Fruit fly (Drosophila melanogaster) whole organism, embryonic: ENCODE measurements around the gene bab1.

Source experiments
- Asciz ChIP-seq: fragments of 200-800 bp; sonication (Bioruptor generic); optimal IDR thresholded peaks from 2 replicates; lab custom pipeline; 2017; ENCODE audit warnings: missing biosample characterization, mild to moderate bottlenecking, missing genetic modification characterization, missing genetic modification reagents
- Awh ChIP-seq: fragments of 200-800 bp; sonication (Bioruptor generic); IDR thresholded peaks from 2 replicates; pipeline ENCODE4, ENCODE4 v1.3.6; 2022; ENCODE audit warnings: missing biosample characterization, missing genetic modification characterization
- Blimp-1 ChIP-seq: fragments of 200-800 bp; sonication (Bioruptor generic); optimal IDR thresholded peaks from 3 replicates; lab custom pipeline; 2018; ENCODE audit warnings: missing biosample characterization, missing genetic modification characterization, mild to moderate bottlenecking, moderate library complexity, missing genetic modification reagents
- CG11504 ChIP-seq: fragments of 200-800 bp; sonication (Bioruptor generic); optimal IDR thresholded peaks from 3 replicates; lab custom pipeline; 2019; ENCODE audit warnings: missing biosample characterization, mild to moderate bottlenecking, missing genetic modification characterization, moderate library complexity
- CG11695 ChIP-seq: fragments of 200-800 bp; sonication (Bioruptor generic); IDR thresholded peaks from 3 replicates; pipeline ENCODE4 v1.3.6; 2022; ENCODE audit warnings: missing biosample characterization, missing genetic modification characterization
- CG17829 ChIP-seq: fragments of 200-800 bp; optimal IDR thresholded peaks from 2 replicates; lab custom pipeline; 2019; ENCODE audit warnings: missing biosample characterization, mild to moderate bottlenecking, missing genetic modification characterization, moderate library complexity
- CG18599 ChIP-seq: fragments of 200-800 bp; sonication (Bioruptor generic); optimal IDR thresholded peaks from 3 replicates; lab custom pipeline; 2017; ENCODE audit warnings: missing biosample characterization, missing genetic modification characterization, mild to moderate bottlenecking, moderate library complexity, missing genetic modification reagents
- CG2712 ChIP-seq: fragments of 200-800 bp; optimal IDR thresholded peaks from 3 replicates; lab custom pipeline; 2019; ENCODE audit warnings: missing biosample characterization, mild to moderate bottlenecking, missing genetic modification characterization, moderate library complexity
- CG31388 ChIP-seq: fragments of 200-800 bp; sonication (Bioruptor generic); optimal IDR thresholded peaks from 2 replicates; lab custom pipeline; 2016; ENCODE audit warnings: missing biosample characterization, missing genetic modification characterization
- CG31441 ChIP-seq: fragments of 200-800 bp; sonication (Bioruptor generic); IDR thresholded peaks from 2 replicates; pipeline ENCODE4 v1.3.6; 2022; ENCODE audit warnings: missing biosample characterization, missing genetic modification characterization
- CG5180 ChIP-seq: fragments of 200-800 bp; sonication (Bioruptor generic); optimal IDR thresholded peaks from 3 replicates; lab custom pipeline; 2017; ENCODE audit warnings: missing biosample characterization, missing genetic modification characterization, mild to moderate bottlenecking, moderate library complexity, missing genetic modification reagents
- CG7357 ChIP-seq: fragments of 200-800 bp; sonication (Bioruptor generic); IDR thresholded peaks from 3 replicates; pipeline ENCODE4 v1.3.6; 2022; ENCODE audit warnings: missing biosample characterization, missing genetic modification characterization
- CG7839 ChIP-seq: fragments of 200-800 bp; sonication (Bioruptor generic); optimal IDR thresholded peaks from 3 replicates; lab custom pipeline; 2018; ENCODE audit warnings: missing biosample characterization, mild to moderate bottlenecking, missing genetic modification characterization, moderate library complexity
- CG7928 ChIP-seq: fragments of 200-800 bp; sonication (Bioruptor generic); optimal IDR thresholded peaks from 2 replicates; lab custom pipeline; 2017; ENCODE audit warnings: missing biosample characterization, mild to moderate bottlenecking, missing genetic modification characterization
- CG8359 ChIP-seq: fragments of 200-800 bp; sonication (Bioruptor generic); optimal IDR thresholded peaks from 2 replicates; lab custom pipeline; 2017; ENCODE audit warnings: missing biosample characterization, mild to moderate bottlenecking, missing genetic modification characterization, borderline replicate concordance
- D19A ChIP-seq: fragments of 200-800 bp; optimal IDR thresholded peaks from 3 replicates; lab custom pipeline; 2019; ENCODE audit warnings: missing biosample characterization, mild to moderate bottlenecking, missing genetic modification characterization, moderate library complexity
- Deaf1 ChIP-seq: fragments of 200-800 bp; optimal IDR thresholded peaks from 3 replicates; lab custom pipeline; 2019; ENCODE audit warnings: missing biosample characterization, mild to moderate bottlenecking, missing genetic modification characterization, moderate library complexity
- Drgx ChIP-seq: fragments of 200-800 bp; sonication (Bioruptor generic); IDR thresholded peaks from 2 replicates; pipeline ENCODE4 v1.3.6; 2022; ENCODE audit warnings: missing biosample characterization, missing genetic modification characterization
- Gug ChIP-seq: fragments of 200-800 bp; sonication (Bioruptor generic); IDR thresholded peaks from 4 replicates; pipeline ENCODE4 v1.3.6; 2022; ENCODE audit warnings: missing biosample characterization, missing genetic modification characterization
- HLH3B ChIP-seq: fragments of 200-800 bp; sonication (Bioruptor generic); IDR thresholded peaks from 2 replicates; pipeline ENCODE4 v1.3.6; 2022; ENCODE audit warnings: missing biosample characterization, missing genetic modification characterization
- Ptx1 ChIP-seq: fragments of 200-800 bp; sonication (Bioruptor generic); IDR thresholded peaks from 2 replicates; pipeline ENCODE4 v1.3.6; 2022; ENCODE audit warnings: missing biosample characterization, missing genetic modification characterization
- Scr ChIP-seq: fragments of 200-800 bp; sonication (Bioruptor generic); IDR thresholded peaks from 2 replicates; pipeline ENCODE4 v1.3.6; 2022; ENCODE audit warnings: missing biosample characterization, missing genetic modification characterization; ENCODE audit not compliant: partially characterized antibody
- Six4 ChIP-seq: fragments of 200-800 bp; sonication (Bioruptor generic); optimal IDR thresholded peaks from 2 replicates; lab custom pipeline; 2016; ENCODE audit warnings: missing biosample characterization, missing genetic modification characterization
- Sox102F ChIP-seq: fragments of 200-800 bp; sonication (Bioruptor generic); optimal IDR thresholded peaks from 2 replicates; lab custom pipeline; 2018; ENCODE audit warnings: missing biosample characterization, mild to moderate bottlenecking, missing genetic modification characterization, moderate library complexity
- Spps ChIP-seq: fragments of 200-800 bp; sonication (Bioruptor generic); optimal IDR thresholded peaks from 2 replicates; lab custom pipeline; 2018; ENCODE audit warnings: missing biosample characterization, mild to moderate bottlenecking, missing genetic modification characterization
- Sry-β ChIP-seq: fragments of 200-800 bp; sonication (Bioruptor generic); optimal IDR thresholded peaks from 2 replicates; lab custom pipeline; 2018; ENCODE audit warnings: missing biosample characterization, mild to moderate bottlenecking, missing genetic modification characterization, moderate library complexity
- Xrp1 ChIP-seq: fragments of 200-800 bp; sonication (Bioruptor generic); IDR thresholded peaks from 2 replicates; pipeline ENCODE4 v1.3.6; 2022; ENCODE audit warnings: missing biosample characterization, missing genetic modification characterization
- YL-1 ChIP-seq: fragments of 200-800 bp; sonication (Bioruptor generic); optimal IDR thresholded peaks from 3 replicates; lab custom pipeline; 2017; ENCODE audit warnings: missing biosample characterization, mild to moderate bottlenecking, missing genetic modification characterization
- bsh ChIP-seq, 2 experiments: fragments of 200-800 bp; sonication (Bioruptor generic); optimal IDR thresholded peaks; 2 replicates each; lab custom pipeline; 2017 to 2018; ENCODE audit warnings: mild to moderate bottlenecking in 2 of 2, missing biosample characterization in 2 of 2, missing genetic modification characterization in 2 of 2, moderate library complexity in 1 of 2
- ci ChIP-seq: fragments of 200-800 bp; sonication (Bioruptor generic); IDR thresholded peaks from 3 replicates; pipeline ENCODE4 v1.3.6; 2022; ENCODE audit warnings: missing biosample characterization, missing genetic modification characterization
- dmrt99B ChIP-seq: fragments of 200-800 bp; sonication (Bioruptor generic); optimal IDR thresholded peaks from 2 replicates; lab custom pipeline; 2018; ENCODE audit warnings: missing biosample characterization, mild to moderate bottlenecking, missing genetic modification characterization, moderate library complexity
- en ChIP-seq: fragments of 200-800 bp; sonication (Bioruptor generic); optimal IDR thresholded peaks from 2 replicates; lab custom pipeline; 2016; ENCODE audit warnings: missing biosample characterization, missing genetic modification characterization
- fu2 ChIP-seq: fragments of 200-800 bp; sonication (Bioruptor generic); optimal IDR thresholded peaks from 2 replicates; lab custom pipeline; 2016; ENCODE audit warnings: missing biosample characterization, missing genetic modification characterization
- hb ChIP-seq: fragments of 200-800 bp; sonication (Bioruptor generic); IDR thresholded peaks from 3 replicates; pipeline ENCODE4 v1.3.6; 2022; ENCODE audit warnings: missing biosample characterization, missing genetic modification characterization; ENCODE audit not compliant: partially characterized antibody
- kah ChIP-seq: fragments of 200-800 bp; sonication (Bioruptor generic); optimal IDR thresholded peaks from 2 replicates; lab custom pipeline; 2018; ENCODE audit warnings: missing biosample characterization, mild to moderate bottlenecking, missing genetic modification characterization
- kay ChIP-seq: fragments of 200-800 bp; sonication (Bioruptor generic); optimal IDR thresholded peaks from 2 replicates; lab custom pipeline; 2016; ENCODE audit warnings: missing biosample characterization, missing genetic modification characterization
- knrl ChIP-seq: fragments of 200-800 bp; sonication (Bioruptor generic); IDR thresholded peaks from 3 replicates; pipeline ENCODE4 v1.3.6; 2022; ENCODE audit warnings: missing biosample characterization, missing genetic modification characterization; ENCODE audit not compliant: partially characterized antibody
- lab ChIP-seq: fragments of 200-800 bp; sonication (Bioruptor generic); optimal IDR thresholded peaks from 3 replicates; lab custom pipeline; 2017; ENCODE audit warnings: missing biosample characterization, missing genetic modification characterization, mild to moderate bottlenecking, moderate library complexity, missing genetic modification reagents
- mam ChIP-seq: fragments of 200-800 bp; sonication (Bioruptor generic); optimal IDR thresholded peaks from 3 replicates; lab custom pipeline; 2016; ENCODE audit warnings: missing biosample characterization, missing genetic modification characterization
- ssp ChIP-seq: fragments of 200-800 bp; sonication (Bioruptor generic); IDR thresholded peaks from 2 replicates; pipeline ENCODE4 v1.3.6; 2022; ENCODE audit warnings: missing biosample characterization, missing genetic modification characterization
- tap ChIP-seq: fragments of 200-800 bp; optimal IDR thresholded peaks from 3 replicates; lab custom pipeline; 2019; ENCODE audit warnings: missing biosample characterization, mild to moderate bottlenecking, missing genetic modification characterization, moderate library complexity
- zen ChIP-seq: fragments of 200-800 bp; sonication (Bioruptor generic); optimal IDR thresholded peaks from 3 replicates; lab custom pipeline; 2018; ENCODE audit warnings: missing biosample characterization, mild to moderate bottlenecking, missing genetic modification characterization, moderate library complexity
- zfh1 ChIP-seq: fragments of 200-800 bp; sonication (Bioruptor generic); IDR thresholded peaks from 3 replicates; pipeline ENCODE4 v1.3.6; 2022; ENCODE audit warnings: missing biosample characterization, missing genetic modification characterization

bab1 gene

dm6 chr3L:1083323-1083722 lies 17.6 kb downstream of the bab1 start (continued):
- TF ChIP-seq kay (GFP tag; lab: Kevin White, UChicago) (no peak), Scr (GFP tag; lab: Robert Waterston, UW) (peak; percentile 73), bsh (GFP tag; optimal IDR thresholded peaks at IDR 0.05; lab: Kevin White, UChicago) (peak in 1 of 2 experiments; percentile 22), CG31441 (GFP tag; lab: Robert Waterston, UW) (peak; percentile 45; the same call in 1 of the 2 replicates), Spps (peak; percentile 41), CG2712 (tag; lab: Kevin White, UChicago) (peak; percentile 77), Sox102F (GFP tag; lab: Kevin White, UChicago) (peak; percentile 21), CG8359 (peak; percentile 23), ssp (GFP tag; lab: Robert Waterston, UW) (0 out of 2 replicates have a peak, but pooled peaks have one; percentile 15), YL-1 (GFP tag; lab: Kevin White, UChicago) (no peak), CG5180 (GFP tag; lab: Kevin White, UChicago) (peak; percentile 2), knrl (GFP tag; lab: Robert Waterston, UW) (peak; percentile 34; the same call in 1 of the 3 replicates), Blimp-1 (GFP tag; lab: Kevin White, UChicago) (peak; percentile 74), Drgx (GFP tag; lab: Robert Waterston, UW) (peak; percentile 49), hb (no peak), dmrt99B (peak; percentile 29), fu2 (GFP tag; lab: Kevin White, UChicago) (no peak), kah (GFP tag; lab: Kevin White, UChicago) (peak; percentile 17), CG11695 (GFP tag; lab: Robert Waterston, UW) (0 out of 3 replicates have a peak, but pooled peaks have one; percentile 8), CG11504 (tag; lab: Kevin White, UChicago) (peak; percentile 6), CG7839 (tag; lab: Kevin White, UChicago) (peak; percentile 34), D19A (tag; lab: Kevin White, UChicago) (peak; percentile 67), zfh1 (GFP tag; lab: Robert Waterston, UW) (peak; percentile 76), tap (tag; lab: Kevin White, UChicago) (peak; percentile 34), Asciz (GFP tag; lab: Kevin White, UChicago) (peak; percentile 56), Awh (GFP tag; lab: Robert Waterston, UW) (peak; percentile 43; the same call in 1 of the 2 replicates), CG17829 (tag; lab: Kevin White, UChicago) (peak; percentile 67), CG31388 (no peak), mam (no peak), HLH3B (GFP tag; lab: Robert Waterston, UW) (peak; percentile 35; the same call in 1 of the 2 replicates), Gug (GFP tag; lab: Robert Waterston, UW) (no peak), Xrp1 (GFP tag; lab: Robert Waterston, UW) (peak; percentile 68), zen (tag; lab: Kevin White, UChicago) (peak; percentile 47), Ptx1 (GFP tag; lab: Robert Waterston, UW) (peak; percentile 45; the same call in 1 of the 2 replicates), lab (peak; percentile 3), ci (GFP tag; lab: Robert Waterston, UW) (peak; percentile 6; the same call in 1 of the 3 replicates), CG18599 (GFP tag; lab: Kevin White, UChicago) (peak; percentile 21), Six4 (GFP tag; lab: Kevin White, UChicago) (no peak), CG7928 (GFP tag; lab: Kevin White, UChicago) (no peak), Deaf1 (peak; percentile 7), CG7357 (peak; percentile 12; the same call in 1 of the 3 replicates), Sry-β (GFP tag; lab: Kevin White, UChicago) (peak; percentile 48), en (no peak)
